Fruit fly (Drosophila melanogaster) whole organism, embryonic: Measurements from ENCODE around the gene CG12560.

Experiments used
- Adf1 ChIP-seq: fragments of 200-800 bp; sonication (Bioruptor generic); IDR thresholded peaks from 2 replicates; pipeline ENCODE4 v1.3.6; 2022; ENCODE audit warnings: missing biosample characterization, missing genetic modification characterization
- CG11560 ChIP-seq: fragments of 200-800 bp; sonication (Bioruptor generic); IDR thresholded peaks from 3 replicates; pipeline ENCODE4 v1.3.6; 2022; ENCODE audit warnings: missing biosample characterization, missing genetic modification characterization
- CG12155 ChIP-seq: fragments of 200-800 bp; sonication (Bioruptor generic); optimal IDR thresholded peaks from 3 replicates; lab custom pipeline; 2016; ENCODE audit warnings: missing biosample characterization, missing genetic modification characterization
- CG12769 ChIP-seq: fragments of 200-800 bp; sonication (Bioruptor generic); optimal IDR thresholded peaks from 2 replicates; lab custom pipeline; 2019; ENCODE audit warnings: missing biosample characterization, mild to moderate bottlenecking, missing genetic modification characterization, moderate library complexity
- CG12942 ChIP-seq: fragments of 200-800 bp; sonication (Bioruptor generic); optimal IDR thresholded peaks from 3 replicates; lab custom pipeline; 2016; ENCODE audit warnings: missing biosample characterization, missing genetic modification characterization
- CG13894 ChIP-seq: fragments of 200-800 bp; sonication (Bioruptor generic); optimal IDR thresholded peaks from 3 replicates; lab custom pipeline; 2018; ENCODE audit warnings: missing biosample characterization, mild to moderate bottlenecking, missing genetic modification characterization, moderate library complexity
- CG1647 ChIP-seq: fragments of 200-800 bp; sonication (Bioruptor generic); optimal IDR thresholded peaks from 3 replicates; lab custom pipeline; 2016; ENCODE audit warnings: missing biosample characterization, missing genetic modification characterization
- CG17912 ChIP-seq: fragments of 200-800 bp; sonication (Bioruptor generic); optimal IDR thresholded peaks from 2 replicates; lab custom pipeline; 2018; ENCODE audit warnings: missing biosample characterization, mild to moderate bottlenecking, missing genetic modification characterization
- CG18476 ChIP-seq: fragments of 200-800 bp; sonication (Bioruptor generic); optimal IDR thresholded peaks from 2 replicates; lab custom pipeline; 2016; ENCODE audit warnings: missing biosample characterization, mild to moderate bottlenecking, missing genetic modification characterization
- CG2199 ChIP-seq: fragments of 200-800 bp; sonication (Bioruptor generic); IDR thresholded peaks from 3 replicates; pipeline ENCODE4 v1.3.6; 2022; ENCODE audit warnings: missing biosample characterization, missing genetic modification characterization
- CG2202 ChIP-seq: fragments of 200-800 bp; sonication (Bioruptor generic); optimal IDR thresholded peaks from 2 replicates; lab custom pipeline; 2018; ENCODE audit warnings: missing biosample characterization, mild to moderate bottlenecking, missing genetic modification characterization
- CG2678 ChIP-seq: fragments of 200-800 bp; sonication (Bioruptor generic); optimal IDR thresholded peaks from 3 replicates; lab custom pipeline; 2019; ENCODE audit warnings: missing biosample characterization, mild to moderate bottlenecking, missing genetic modification characterization, moderate library complexity
- CG32767 ChIP-seq: fragments of 200-800 bp; sonication (Bioruptor generic); IDR thresholded peaks from 2 replicates; pipeline ENCODE4 v1.3.6; 2022; ENCODE audit warnings: missing biosample characterization, missing genetic modification characterization
- CG34224 ChIP-seq: fragments of 200-800 bp; sonication (Bioruptor generic); IDR thresholded peaks from 3 replicates; pipeline ENCODE4 v1.3.6; 2022; ENCODE audit warnings: missing biosample characterization, missing genetic modification characterization; ENCODE audit not compliant: partially characterized antibody
- CG4282 ChIP-seq: fragments of 200-800 bp; sonication (Bioruptor generic); optimal IDR thresholded peaks from 2 replicates; lab custom pipeline; 2016; ENCODE audit warnings: missing biosample characterization, missing genetic modification characterization
- CG6791 ChIP-seq: fragments of 200-800 bp; sonication (Bioruptor generic); IDR thresholded peaks from 3 replicates; pipeline ENCODE4 v1.3.6; 2022; ENCODE audit warnings: missing biosample characterization, missing genetic modification characterization; ENCODE audit not compliant: partially characterized antibody
- CG6854 ChIP-seq: fragments of 200-800 bp; sonication (Bioruptor generic); optimal IDR thresholded peaks from 3 replicates; lab custom pipeline; 2017; ENCODE audit warnings: missing biosample characterization, mild to moderate bottlenecking, missing genetic modification characterization
- CG7745 ChIP-seq: fragments of 200-800 bp; sonication (Bioruptor generic); optimal IDR thresholded peaks from 2 replicates; lab custom pipeline; 2018; ENCODE audit warnings: missing biosample characterization, mild to moderate bottlenecking, missing genetic modification characterization, moderate library complexity
- CG7928 ChIP-seq: fragments of 200-800 bp; sonication (Bioruptor generic); optimal IDR thresholded peaks from 2 replicates; lab custom pipeline; 2017; ENCODE audit warnings: missing biosample characterization, mild to moderate bottlenecking, missing genetic modification characterization
- CG8359 ChIP-seq: fragments of 200-800 bp; sonication (Bioruptor generic); optimal IDR thresholded peaks from 2 replicates; lab custom pipeline; 2017; ENCODE audit warnings: missing biosample characterization, mild to moderate bottlenecking, missing genetic modification characterization, borderline replicate concordance
- CG9817 ChIP-seq: fragments of 200-800 bp; sonication (Bioruptor generic); optimal IDR thresholded peaks from 2 replicates; lab custom pipeline; 2018; ENCODE audit warnings: missing biosample characterization, mild to moderate bottlenecking, missing genetic modification characterization, moderate library complexity
- Dip3 ChIP-seq: fragments of 200-800 bp; sonication (Bioruptor generic); optimal IDR thresholded peaks from 3 replicates; lab custom pipeline; 2016; ENCODE audit warnings: missing biosample characterization, missing genetic modification characterization
- Dp ChIP-seq: fragments of 200-800 bp; sonication (Bioruptor generic); optimal IDR thresholded peaks from 2 replicates; lab custom pipeline; 2018; ENCODE audit warnings: missing biosample characterization, mild to moderate bottlenecking, missing genetic modification characterization, moderate library complexity
- Fer1 ChIP-seq: fragments of 200-800 bp; sonication (Bioruptor generic); optimal IDR thresholded peaks from 2 replicates; lab custom pipeline; 2017; ENCODE audit warnings: missing biosample characterization, mild to moderate bottlenecking, missing genetic modification characterization
- GATAe ChIP-seq: fragments of 200-800 bp; sonication (Bioruptor generic); conservative IDR thresholded peaks from 2 replicates; pipeline ENCODE4 v1.3.6; 2022; ENCODE audit warnings: missing biosample characterization, missing genetic modification characterization
- HHEX ChIP-seq: fragments of 200-800 bp; sonication (Bioruptor generic); optimal IDR thresholded peaks from 3 replicates; lab custom pipeline; 2017; ENCODE audit warnings: missing biosample characterization, mild to moderate bottlenecking, missing genetic modification characterization, missing genetic modification reagents
- HLHmδ ChIP-seq: fragments of 200-800 bp; sonication (Bioruptor generic); optimal IDR thresholded peaks from 2 replicates; lab custom pipeline; 2018; ENCODE audit warnings: missing biosample characterization, mild to moderate bottlenecking, missing genetic modification characterization, moderate library complexity
- Hr78 ChIP-seq, 2 experiments: fragments of 200-800 bp in 1 of 2; fragments of >200 bp in 1 of 2; sonication (Bioruptor generic) in 1 of 2; optimal IDR thresholded peaks; 2 replicates each; lab custom pipeline; 2017 to 2019; ENCODE audit warnings: missing biosample characterization in 2 of 2, missing genetic modification characterization in 2 of 2, mild to moderate bottlenecking in 1 of 2, moderate library complexity in 1 of 2
- MBD-R2 ChIP-seq: fragments of 200-800 bp; sonication (Bioruptor generic); IDR thresholded peaks from 2 replicates; pipeline ENCODE4 v1.3.6; 2022; ENCODE audit warnings: missing biosample characterization, missing genetic modification characterization
- Mad ChIP-seq: fragments of 200-800 bp; sonication (Bioruptor generic); optimal IDR thresholded peaks from 2 replicates; lab custom pipeline; 2016; ENCODE audit warnings: missing biosample characterization, missing genetic modification characterization
- Med ChIP-seq: fragments of 200-800 bp; sonication (Bioruptor generic); peaks from one replicate; lab custom pipeline; 2016; ENCODE audit warnings: missing biosample characterization, missing genetic modification characterization, mild to moderate bottlenecking, inconsistent platforms, moderate library complexity
- Myb ChIP-seq: fragments of 200-800 bp; sonication (Bioruptor generic); optimal IDR thresholded peaks from 2 replicates; lab custom pipeline; 2016; ENCODE audit warnings: missing biosample characterization, missing genetic modification characterization
- Oli ChIP-seq: fragments of 200-800 bp; sonication (Bioruptor generic); optimal IDR thresholded peaks from 2 replicates; lab custom pipeline; 2018; ENCODE audit warnings: missing biosample characterization, mild to moderate bottlenecking, missing genetic modification characterization, moderate library complexity
- Side ChIP-seq: fragments of 200-800 bp; sonication (Bioruptor generic); optimal IDR thresholded peaks from 2 replicates; lab custom pipeline; 2016; ENCODE audit warnings: missing biosample characterization, missing genetic modification characterization
- Usf ChIP-seq: fragments of 200-800 bp; sonication (Bioruptor generic); optimal IDR thresholded peaks from 2 replicates; lab custom pipeline; 2017; ENCODE audit warnings: missing genotype, missing biosample characterization, missing genetic modification characterization
- aop ChIP-seq: fragments of 200-800 bp; sonication (Bioruptor generic); IDR thresholded peaks from 2 replicates; pipeline ENCODE4 v1.3.6; 2022; ENCODE audit warnings: missing biosample characterization, missing genetic modification characterization
- br ChIP-seq: fragments of >200 bp; optimal IDR thresholded peaks from 2 replicates; lab custom pipeline; 2017
- grn ChIP-seq: fragments of 200-800 bp; sonication (Bioruptor generic); optimal IDR thresholded peaks from 3 replicates; lab custom pipeline; 2017; ENCODE audit warnings: missing biosample characterization, missing genetic modification characterization
- hkb ChIP-seq, 2 experiments: fragments of 200-800 bp in 1 of 2; fragments of >200 bp in 1 of 2; sonication (Bioruptor generic) in 1 of 2; IDR thresholded peaks in 1 of 2; optimal IDR thresholded peaks in 1 of 2; 2 replicates each; pipeline versions ENCODE4 v1.3.6 to Lab custom; 2017 to 2022; ENCODE audit warnings: missing biosample characterization in 1 of 2, missing genetic modification characterization in 1 of 2
- ind ChIP-seq: fragments of 200-800 bp; sonication (Bioruptor generic); optimal IDR thresholded peaks from 3 replicates; lab custom pipeline; 2016; ENCODE audit warnings: missing biosample characterization, missing genetic modification characterization
- mam ChIP-seq: fragments of 200-800 bp; sonication (Bioruptor generic); optimal IDR thresholded peaks from 3 replicates; lab custom pipeline; 2016; ENCODE audit warnings: missing biosample characterization, missing genetic modification characterization
- nmo ChIP-seq: fragments of 200-800 bp; sonication (Bioruptor generic); optimal IDR thresholded peaks from 2 replicates; lab custom pipeline; 2018; ENCODE audit warnings: missing biosample characterization, mild to moderate bottlenecking, missing genetic modification characterization, moderate library complexity
- odd ChIP-seq: fragments of 200-800 bp; sonication (Bioruptor generic); optimal IDR thresholded peaks from 2 replicates; lab custom pipeline; 2017; ENCODE audit warnings: missing biosample characterization, mild to moderate bottlenecking, missing genetic modification characterization
- onecut ChIP-seq: fragments of 200-800 bp; sonication (Bioruptor generic); IDR thresholded peaks from 2 replicates; pipeline ENCODE4 v1.3.6; 2022; ENCODE audit warnings: missing biosample characterization, missing genetic modification characterization
- pb ChIP-seq: fragments of 200-800 bp; sonication (Bioruptor generic); optimal IDR thresholded peaks from 3 replicates; lab custom pipeline; 2016; ENCODE audit warnings: missing biosample characterization, missing genetic modification characterization
- pros ChIP-seq: fragments of 200-800 bp; sonication (Bioruptor generic); optimal IDR thresholded peaks from 3 replicates; lab custom pipeline; 2019; ENCODE audit warnings: missing biosample characterization, mild to moderate bottlenecking, missing genetic modification characterization, moderate library complexity
- pum ChIP-seq: fragments of 200-800 bp; sonication (Bioruptor generic); optimal IDR thresholded peaks from 2 replicates; lab custom pipeline; 2016; ENCODE audit warnings: missing biosample characterization, missing genetic modification characterization
- pzg ChIP-seq: fragments of 200-800 bp; sonication (Bioruptor generic); optimal IDR thresholded peaks from 3 replicates; lab custom pipeline; 2018; ENCODE audit warnings: missing biosample characterization, mild to moderate bottlenecking, missing genetic modification characterization, moderate library complexity
- scrt ChIP-seq: fragments of 200-800 bp; sonication (Bioruptor generic); optimal IDR thresholded peaks from 2 replicates; lab custom pipeline; 2018; ENCODE audit warnings: missing biosample characterization, mild to moderate bottlenecking, missing genetic modification characterization, moderate library complexity
- sqz ChIP-seq: fragments of 200-800 bp; sonication (Bioruptor generic); optimal IDR thresholded peaks from 3 replicates; lab custom pipeline; 2018; ENCODE audit warnings: missing biosample characterization, mild to moderate bottlenecking, missing genetic modification characterization
- tap ChIP-seq: fragments of 200-800 bp; optimal IDR thresholded peaks from 3 replicates; lab custom pipeline; 2019; ENCODE audit warnings: missing biosample characterization, mild to moderate bottlenecking, missing genetic modification characterization, moderate library complexity

Gene CG12560

dm6 chr2L:7998080-7998457 lies 11.2 kb downstream of the CG12560 start, which contains the start of gene CG7227 (continued):
- TF ChIP-seq GATAe (GFP tag; lab: Robert Waterston, UW) = 0 out of 2 replicates have a peak, but pooled peaks have one; percentile 11
- TF ChIP-seq CG4282 (GFP tag; lab: Kevin White, UChicago) = no peak
- no peak for TF ChIP-seq Usf (GFP tag; lab: Kevin White, UChicago)
- TF ChIP-seq CG7745 (tag; lab: Kevin White, UChicago) = no peak
- TF ChIP-seq br (lab: Kevin White, UChicago) = no peak
- TF ChIP-seq CG9817 (tag; lab: Kevin White, UChicago) = no peak
- no peak for TF ChIP-seq hkb (optimal IDR thresholded peaks at IDR 0.05; lab: Kevin White, UChicago)
- no peak for TF ChIP-seq hkb (GFP tag; IDR thresholded peaks at IDR 0.05; lab: Robert Waterston, UW)
- TF ChIP-seq CG2202 (tag; lab: Kevin White, UChicago) = no peak
- TF ChIP-seq Fer1 (GFP tag; lab: Kevin White, UChicago) = no peak
- no peak for TF ChIP-seq Adf1
- no peak for TF ChIP-seq CG2678
- 0 out of 2 replicates have a peak, but pooled peaks have one; percentile 1 for TF ChIP-seq onecut (GFP tag; lab: Robert Waterston, UW)
- no peak for TF ChIP-seq scrt (GFP tag; lab: Kevin White, UChicago)
- TF ChIP-seq CG6791 (GFP tag; lab: Robert Waterston, UW) = no peak
- TF ChIP-seq mam (GFP tag; lab: Kevin White, UChicago) = no peak
- peak; percentile 7 for TF ChIP-seq sqz (GFP tag; lab: Kevin White, UChicago)
- TF ChIP-seq CG32767 (GFP tag; lab: Robert Waterston, UW) = no peak
- no peak for TF ChIP-seq pb (GFP tag; lab: Kevin White, UChicago)
- no peak for TF ChIP-seq MBD-R2 (GFP tag; lab: Robert Waterston, UW)
- no peak for TF ChIP-seq pzg
- TF ChIP-seq Dip3 = no peak
- peak; percentile 68 for TF ChIP-seq Med (GFP tag; lab: Kevin White, UChicago)
- no peak for TF ChIP-seq CG12155
- TF ChIP-seq pros (GFP tag; lab: Kevin White, UChicago) = peak; percentile 35
- no peak for TF ChIP-seq CG13894 (tag; lab: Kevin White, UChicago)
- TF ChIP-seq tap = peak; percentile 8
- no peak for TF ChIP-seq CG12942 (GFP tag; lab: Kevin White, UChicago)
- TF ChIP-seq ind = no peak
- TF ChIP-seq Side (GFP tag; lab: Kevin White, UChicago) = no peak
- no peak for TF ChIP-seq odd
- no peak for TF ChIP-seq CG7928
- no peak for TF ChIP-seq Myb (GFP tag; lab: Kevin White, UChicago)
- TF ChIP-seq HLHmδ = peak; percentile 40
- TF ChIP-seq CG17912 (GFP tag; lab: Kevin White, UChicago) = no peak
- peak in 1 of 2 experiments; percentile 98 for TF ChIP-seq Hr78 (GFP tag; optimal IDR thresholded peaks at IDR 0.05; lab: Kevin White, UChicago)
- TF ChIP-seq grn = peak; percentile 96
- no peak for TF ChIP-seq CG1647 (GFP tag; lab: Kevin White, UChicago)
- no peak for TF ChIP-seq nmo (GFP tag; lab: Kevin White, UChicago)
- TF ChIP-seq CG11560 = no peak
- TF ChIP-seq CG8359 (GFP tag; lab: Kevin White, UChicago) = no peak
- TF ChIP-seq pum = no peak
- no peak for TF ChIP-seq CG18476 (GFP tag; lab: Kevin White, UChicago)
- no peak for TF ChIP-seq Oli (tag; lab: Kevin White, UChicago)
- TF ChIP-seq Dp (GFP tag; lab: Kevin White, UChicago) = no peak
- no peak for TF ChIP-seq Mad
- TF ChIP-seq CG12769 (tag; lab: Kevin White, UChicago) = peak; percentile 24
- no peak for TF ChIP-seq aop (GFP tag; lab: Robert Waterston, UW)
- TF ChIP-seq CG6854 (GFP tag; lab: Kevin White, UChicago) = no peak
- no peak for TF ChIP-seq CG34224 (GFP tag; lab: Robert Waterston, UW)
- peak; percentile 78; the same call in 1 of the 3 replicates for TF ChIP-seq CG2199 (GFP tag; lab: Robert Waterston, UW)
- TF ChIP-seq HHEX (GFP tag; lab: Kevin White, UChicago) = no peak
